Worm (Caenorhabditis elegans): ENCODE data around the gene fkh-9.

Gene fkh-9

ce11 chrX:3858355-3858754 lies 31.6 kb upstream of the fkh-9 start:
- no peak for TF ChIP-seq lin-15B (tag; optimal IDR thresholded peaks at IDR 0.05)
- TF ChIP-seq elt-2 (tag; optimal IDR thresholded peaks at IDR 0.05) = peak; percentile 56
- no peak for TF ChIP-seq pqm-1 (tag; optimal IDR thresholded peaks at IDR 0.05)
- no peak for TF ChIP-seq fkh-10 (GFP tag; optimal IDR thresholded peaks at IDR 0.05)
- no peak for TF ChIP-seq daf-12 (tag; optimal IDR thresholded peaks at IDR 0.05)
- TF ChIP-seq aly-2 (tag; optimal IDR thresholded peaks at IDR 0.05) = no peak
- peak; percentile 5 for TF ChIP-seq pha-4 (tag; optimal IDR thresholded peaks at IDR 0.05)
- TF ChIP-seq hmg-11 (tag; optimal IDR thresholded peaks at IDR 0.05) = no peak
- no peak for TF ChIP-seq nhr-25 (tag; optimal IDR thresholded peaks at IDR 0.05)

ce11 chrX:3857697-3858096 lies 30.9 kb upstream of the fkh-9 start, which contains the start of gene ceh-18:
Gene ceh-18, minus strand, starts transcription at chrX:3857797.
- TF ChIP-seq elt-1 (tag; optimal IDR thresholded peaks at IDR 0.05) = no peak

ce11 chrX:3855717-3856116 lies 29.0 kb upstream of the fkh-9 start:
- no peak for TF ChIP-seq ztf-4 (tag; optimal IDR thresholded peaks at IDR 0.05)
- no peak for TF ChIP-seq nhr-12 (tag; optimal IDR thresholded peaks at IDR 0.05)
- no peak for TF ChIP-seq snpc-4 (tag; optimal IDR thresholded peaks at IDR 0.05)
- TF ChIP-seq lin-15B (tag; optimal IDR thresholded peaks at IDR 0.05) = no peak

ce11 chrX:3853901-3854300 lies 27.1 kb upstream of the fkh-9 start:
- TF ChIP-seq ama-1 (optimal IDR thresholded peaks at IDR 0.05) (no peak), ztf-4 (tag; optimal IDR thresholded peaks at IDR 0.05) (no peak), nfya-1 (tag; optimal IDR thresholded peaks at IDR 0.05; ENCODE audit: insufficient read depth) (peak; percentile 20), ceh-28 (tag; optimal IDR thresholded peaks at IDR 0.05) (no peak), nhr-23 (tag; optimal IDR thresholded peaks at IDR 0.05) (no peak), mdl-1 (tag; optimal IDR thresholded peaks at IDR 0.05) (no peak), nhr-76 (tag; optimal IDR thresholded peaks at IDR 0.05) (no peak), fkh-2 (tag; optimal IDR thresholded peaks at IDR 0.05) (no peak), lsy-12 (tag; optimal IDR thresholded peaks at IDR 0.05) (no peak), elt-1 (tag; optimal IDR thresholded peaks at IDR 0.05) (no peak), egl-5 (tag; optimal IDR thresholded peaks at IDR 0.05) (peak; percentile 5), skn-1 (tag; optimal IDR thresholded peaks at IDR 0.05) (no peak), lin-39 (tag; optimal IDR thresholded peaks at IDR 0.05) (peak; percentile 25), elt-2 (tag; optimal IDR thresholded peaks at IDR 0.05) (no peak), ceh-16 (tag; optimal IDR thresholded peaks at IDR 0.05) (no peak), R02D3.7 (tag; optimal IDR thresholded peaks at IDR 0.05) (no peak), nhr-12 (tag; optimal IDR thresholded peaks at IDR 0.05) (no peak), nhr-77 (tag; optimal IDR thresholded peaks at IDR 0.05) (no peak), nhr-67 (tag; optimal IDR thresholded peaks at IDR 0.05) (no peak), unc-62 (GFP tag; optimal IDR thresholded peaks at IDR 0.05) (no peak), eor-1 (tag; optimal IDR thresholded peaks at IDR 0.05) (no peak)

ce11 chrX:3842398-3842896 lies 15.7 kb upstream of the fkh-9 start, which contains the start of gene ttr-48:
Gene ttr-48, minus strand, starts transcription at chrX:3842448.
- peak; percentile 88 for TF ChIP-seq elt-2 (tag; optimal IDR thresholded peaks at IDR 0.05)
- no peak for TF ChIP-seq nhr-12 (tag; optimal IDR thresholded peaks at IDR 0.05)
- TF ChIP-seq nhr-76 (tag; optimal IDR thresholded peaks at IDR 0.05) = no peak
- TF ChIP-seq nhr-25 (tag; optimal IDR thresholded peaks at IDR 0.05) = no peak
- TF ChIP-seq ztf-4 (tag; optimal IDR thresholded peaks at IDR 0.05) = no peak
- no peak for TF ChIP-seq lsy-12 (tag; optimal IDR thresholded peaks at IDR 0.05)
- TF ChIP-seq pha-4 (tag; optimal IDR thresholded peaks at IDR 0.05) = peak; percentile 94
- no peak for TF ChIP-seq unc-39 (tag; optimal IDR thresholded peaks at IDR 0.05)
- no peak for TF ChIP-seq aly-2 (tag; optimal IDR thresholded peaks at IDR 0.05)
- TF ChIP-seq mdl-1 (tag; optimal IDR thresholded peaks at IDR 0.05) = no peak
- TF ChIP-seq fkh-2 (tag; optimal IDR thresholded peaks at IDR 0.05) = no peak
- TF ChIP-seq skn-1 (tag; optimal IDR thresholded peaks at IDR 0.05) = no peak
- TF ChIP-seq ceh-82 (tag; optimal IDR thresholded peaks at IDR 0.05) = no peak
- no peak for TF ChIP-seq nhr-77 (tag; optimal IDR thresholded peaks at IDR 0.05)
- peak; percentile 92 for TF ChIP-seq pqm-1 (tag; optimal IDR thresholded peaks at IDR 0.05)
- no peak for TF ChIP-seq nhr-67 (tag; optimal IDR thresholded peaks at IDR 0.05)
- no peak for TF ChIP-seq ama-1 (optimal IDR thresholded peaks at IDR 0.05)
- TF ChIP-seq ceh-28 (tag; optimal IDR thresholded peaks at IDR 0.05) = no peak
- TF ChIP-seq ceh-16 (tag; optimal IDR thresholded peaks at IDR 0.05) = no peak
- no peak for TF ChIP-seq elt-1 (tag; optimal IDR thresholded peaks at IDR 0.05)

DNA sequence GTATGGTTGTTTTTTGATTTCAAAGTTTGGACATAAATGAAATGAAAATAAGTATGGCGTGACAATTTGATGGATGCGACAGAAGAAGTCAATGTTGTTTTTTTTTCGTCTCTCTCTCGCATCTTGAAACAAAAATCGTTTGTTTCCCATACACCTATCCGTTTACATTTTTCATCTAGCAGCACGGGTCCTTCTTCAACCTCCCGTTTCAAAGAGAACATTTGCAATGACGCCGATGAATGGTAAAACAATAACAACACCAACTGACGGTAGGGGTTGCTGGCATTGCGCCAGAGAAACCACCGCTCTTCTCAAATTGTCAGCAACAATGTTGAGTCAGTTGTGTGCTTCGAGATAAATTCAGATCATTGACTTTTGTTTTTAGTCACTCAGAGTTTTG lies 12.4 kb upstream of the fkh-9 start:
- TF ChIP-seq ZK546.5 (tag; optimal IDR thresholded peaks at IDR 0.05) (no peak), egl-27 (tag; optimal IDR thresholded peaks at IDR 0.05) (no peak), nhr-77 (tag; optimal IDR thresholded peaks at IDR 0.05) (no peak), nhr-43 (tag; optimal IDR thresholded peaks at IDR 0.05; ENCODE audit: poor library complexity, severe bottlenecking) (peak; percentile 51), nhr-12 (tag; optimal IDR thresholded peaks at IDR 0.05) (no peak), eor-1 (tag; optimal IDR thresholded peaks at IDR 0.05) (no peak), fos-1 (tag; optimal IDR thresholded peaks at IDR 0.05) (no peak), unc-62 (GFP tag; optimal IDR thresholded peaks at IDR 0.05) (peak; percentile 1), ceh-82 (tag; optimal IDR thresholded peaks at IDR 0.05) (no peak), zag-1 (tag; optimal IDR thresholded peaks at IDR 0.05) (no peak), lin-39 (tag; optimal IDR thresholded peaks at IDR 0.05) (peak; percentile 58), nhr-11 (tag; optimal IDR thresholded peaks at IDR 0.05) (peak; percentile 37), egl-5 (tag; optimal IDR thresholded peaks at IDR 0.05) (peak; percentile 83), nfya-1 (tag; optimal IDR thresholded peaks at IDR 0.05; ENCODE audit: insufficient read depth) (peak; percentile 49), jun-1 (tag; optimal IDR thresholded peaks at IDR 0.05) (no peak)

Measured in whole organism, L3 larva.